Worm (Caenorhabditis elegans) whole organism, L4 larva: ENCODE results near the gene snx-1.

Source experiments
- F26F4.8 ChIP-seq: fragments of 200-800 bp; sonication (Bioruptor generic); conservative IDR thresholded peaks from 2 replicates; pipeline ENCODE4 v1.3.6; 2022; ENCODE audit warnings: missing genetic modification characterization, missing compliant biosample characterization
- F37D6.2 ChIP-seq: sonication (generic microtip); optimal IDR thresholded peaks from 2 replicates; lab custom pipeline; 2016; ENCODE audit warnings: mild to moderate bottlenecking, missing genetic modification characterization, missing compliant biosample characterization
- F49E8.2 ChIP-seq: sonication (generic microtip); optimal IDR thresholded peaks from 2 replicates; lab custom pipeline; 2016; ENCODE audit warnings: missing compliant biosample characterization, mild to moderate bottlenecking, missing genetic modification characterization, borderline replicate concordance
- T26A8.4 ChIP-seq: fragments of 200-800 bp; sonication (Bioruptor generic); IDR thresholded peaks from 2 replicates; pipeline ENCODE4 v1.3.6; 2022; ENCODE audit warnings: missing genetic modification characterization, missing compliant biosample characterization
- Y105C5A.15 ChIP-seq: fragments of 200-800 bp; sonication (Bioruptor generic); IDR thresholded peaks from 2 replicates; pipeline ENCODE4 v1.3.6; 2022; ENCODE audit warnings: missing genetic modification characterization, missing compliant biosample characterization
- Y48G9A.11 ChIP-seq: fragments of 200-800 bp; sonication (Bioruptor generic); IDR thresholded peaks from 2 replicates; pipeline ENCODE4 v1.3.6; 2022; ENCODE audit warnings: missing genetic modification reagents, missing genetic modification characterization, missing compliant biosample characterization
- Y75B8A.6 ChIP-seq: fragments of 200-800 bp; sonication (Bioruptor generic); IDR thresholded peaks from 2 replicates; pipeline ENCODE4 v1.3.6; 2022; ENCODE audit warnings: missing genetic modification reagents, missing genetic modification characterization, missing compliant biosample characterization
- ZK546.5 ChIP-seq, 2 experiments: sonication (generic microtip); optimal IDR thresholded peaks; 2 replicates each; lab custom pipeline; 2017; ENCODE audit warnings: missing biosample characterization in 2 of 2, missing genetic modification characterization in 2 of 2
- aha-1 ChIP-seq: fragments of 150-350 bp; peaks from one replicate; lab custom pipeline; 2014; ENCODE audit warnings: missing biosample characterization, missing genetic modification characterization
- arid-1 ChIP-seq: fragments of 200-800 bp; sonication (Bioruptor generic); conservative IDR thresholded peaks from 2 replicates; pipeline ENCODE4 v1.3.6; 2022; ENCODE audit warnings: missing genetic modification reagents, missing genetic modification characterization, missing compliant biosample characterization
- ceh-20 ChIP-seq: fragments of 200-800 bp; sonication (Bioruptor generic); IDR thresholded peaks from 2 replicates; pipeline ENCODE4 v1.3.6; 2022; ENCODE audit warnings: missing genetic modification reagents, missing genetic modification characterization, missing compliant biosample characterization
- ceh-44 ChIP-seq: fragments of 200-800 bp; sonication (Bioruptor generic); IDR thresholded peaks from 2 replicates; pipeline ENCODE4 v1.3.6; 2022; ENCODE audit warnings: missing genetic modification reagents, missing genetic modification characterization, missing compliant biosample characterization
- ces-1 ChIP-seq: fragments of 150-350 bp; sonication (generic microtip); optimal IDR thresholded peaks from 4 replicates; lab custom pipeline; 2014; ENCODE audit warnings: missing biosample characterization, missing genetic modification reagents, missing genetic modification characterization
- daf-16 ChIP-seq, 3 experiments: sonication (generic microtip); optimal IDR thresholded peaks; 2 replicates each; lab custom pipeline; 2016 to 2017; ENCODE audit warnings: missing genetic modification characterization in 3 of 3, missing genetic modification reagents in 3 of 3, mild to moderate bottlenecking in 2 of 3, missing compliant biosample characterization in 2 of 3, missing biosample characterization in 1 of 3, moderate library complexity in 1 of 3
- daf-8 ChIP-seq: fragments of 200-800 bp; sonication (Bioruptor generic); IDR thresholded peaks from 2 replicates; pipeline ENCODE4 v1.3.6; 2022; ENCODE audit warnings: missing genetic modification characterization, missing compliant biosample characterization
- dmd-6 ChIP-seq: fragments of 200-800 bp; sonication (Bioruptor generic); IDR thresholded peaks from 2 replicates; pipeline ENCODE4 v1.3.6; 2022; ENCODE audit warnings: missing genetic modification reagents, missing genetic modification characterization, missing compliant biosample characterization
- dmd-9 ChIP-seq: fragments of 200-800 bp; sonication (Bioruptor generic); IDR thresholded peaks from 2 replicates; pipeline ENCODE4 v1.3.6; 2022; ENCODE audit warnings: missing genetic modification reagents, missing genetic modification characterization, missing compliant biosample characterization
- dpl-1 ChIP-seq: fragments of 150-350 bp; optimal IDR thresholded peaks from 2 replicates; lab custom pipeline; 2014; ENCODE audit warnings: missing biosample characterization, missing genetic modification reagents, missing genetic modification characterization
- duxl-1 ChIP-seq: sonication (generic microtip); optimal IDR thresholded peaks from 2 replicates; lab custom pipeline; 2016; ENCODE audit warnings: mild to moderate bottlenecking, missing genetic modification characterization, moderate library complexity, missing compliant biosample characterization; ENCODE audit not compliant: poor library complexity
- dve-1 ChIP-seq: sonication (generic microtip); optimal IDR thresholded peaks from 2 replicates; lab custom pipeline; 2017; ENCODE audit warnings: antibody characterized with exemption, mild to moderate bottlenecking, missing genetic modification characterization, missing compliant biosample characterization; ENCODE audit not compliant: insufficient read depth
- egl-27 ChIP-seq: sonication (generic microtip); optimal IDR thresholded peaks from 3 replicates; lab custom pipeline; 2017; ENCODE audit warnings: missing biosample characterization, missing genetic modification reagents, missing genetic modification characterization
- egl-43 ChIP-seq: fragments of 200-800 bp; sonication (Bioruptor generic); IDR thresholded peaks from 2 replicates; pipeline ENCODE4 v1.3.6; 2022; ENCODE audit warnings: missing genetic modification reagents, missing genetic modification characterization, missing compliant biosample characterization
- fkh-10 ChIP-seq: fragments of 150-350 bp; optimal IDR thresholded peaks from 2 replicates; lab custom pipeline; 2014; ENCODE audit warnings: missing biosample characterization, missing genetic modification reagents, missing genetic modification characterization
- gei-8 ChIP-seq: fragments of 200-800 bp; sonication (Bioruptor generic); optimal IDR thresholded peaks from 2 replicates; lab custom pipeline; 2018; ENCODE audit warnings: mild to moderate bottlenecking, missing genetic modification characterization, missing compliant biosample characterization
- hif-1 ChIP-seq, 2 experiments: sonication (generic microtip); optimal IDR thresholded peaks; 2 replicates each; lab custom pipeline; 2016 to 2017; ENCODE audit warnings: missing compliant biosample characterization in 2 of 2, missing genetic modification characterization in 2 of 2, missing genetic modification reagents in 2 of 2, missing genotype in 2 of 2, mild to moderate bottlenecking in 1 of 2
- hlh-11 ChIP-seq: fragments of 200-800 bp; sonication (Bioruptor generic); optimal IDR thresholded peaks from 2 replicates; lab custom pipeline; 2018; ENCODE audit warnings: mild to moderate bottlenecking, missing genetic modification characterization, missing compliant biosample characterization
- hlh-30 ChIP-seq: sonication (generic microtip); optimal IDR thresholded peaks from 2 replicates; lab custom pipeline; 2017; ENCODE audit warnings: antibody characterized with exemption, mild to moderate bottlenecking, missing genetic modification characterization, missing compliant biosample characterization; ENCODE audit not compliant: insufficient read depth
- lin-1 ChIP-seq: fragments of 200-800 bp; sonication (Bioruptor generic); IDR thresholded peaks from 2 replicates; pipeline ENCODE4 v1.3.6; 2022; ENCODE audit warnings: missing genetic modification reagents, missing genetic modification characterization, missing compliant biosample characterization
- lin-13 ChIP-seq: fragments of 150-350 bp; optimal IDR thresholded peaks from 2 replicates; lab custom pipeline; 2014; ENCODE audit warnings: missing biosample characterization, missing genetic modification reagents, missing genetic modification characterization
- madf-9 ChIP-seq: fragments of 200-800 bp; sonication (Bioruptor generic); conservative IDR thresholded peaks from 2 replicates; pipeline ENCODE4 v1.3.6; 2022; ENCODE audit warnings: missing genetic modification reagents, missing genetic modification characterization, missing compliant biosample characterization
- mdl-1 ChIP-seq, 2 experiments: fragments of 150-350 bp in 1 of 2; sonication (generic microtip) in 1 of 2; optimal IDR thresholded peaks; 2 replicates each; lab custom pipeline; 2014 to 2017; ENCODE audit warnings: missing biosample characterization in 2 of 2, missing genetic modification characterization in 2 of 2
- nhr-10 ChIP-seq: fragments of 150-350 bp; optimal IDR thresholded peaks from 2 replicates; lab custom pipeline; 2014; ENCODE audit warnings: missing biosample characterization, missing genetic modification characterization
- nhr-102 ChIP-seq: sonication (generic microtip); optimal IDR thresholded peaks from 2 replicates; lab custom pipeline; 2016; ENCODE audit warnings: mild to moderate bottlenecking, missing genetic modification characterization, moderate library complexity, missing compliant biosample characterization
- nhr-11 ChIP-seq: fragments of 150-350 bp; optimal IDR thresholded peaks from 2 replicates; lab custom pipeline; 2014; ENCODE audit warnings: missing biosample characterization, missing genetic modification characterization
- nhr-28 ChIP-seq: fragments of 150-350 bp; optimal IDR thresholded peaks from 2 replicates; lab custom pipeline; 2014; ENCODE audit warnings: missing biosample characterization, missing genetic modification characterization
- nhr-42 ChIP-seq: fragments of 200-800 bp; sonication (Bioruptor generic); IDR thresholded peaks from 2 replicates; pipeline ENCODE4 v1.3.6; 2022; ENCODE audit warnings: missing genetic modification characterization, missing compliant biosample characterization
- nhr-48 ChIP-seq: sonication (generic microtip); optimal IDR thresholded peaks from 2 replicates; lab custom pipeline; 2016; ENCODE audit warnings: mild to moderate bottlenecking, missing genetic modification characterization, missing compliant biosample characterization
- nhr-6 ChIP-seq: fragments of 150-350 bp; optimal IDR thresholded peaks from 2 replicates; lab custom pipeline; 2014; ENCODE audit warnings: missing biosample characterization, missing genetic modification characterization
- nhr-77 ChIP-seq: fragments of 150-350 bp; optimal IDR thresholded peaks from 2 replicates; lab custom pipeline; 2014; ENCODE audit warnings: missing biosample characterization, missing genetic modification characterization
- pqm-1 ChIP-seq: sonication (generic microtip); optimal IDR thresholded peaks from 2 replicates; lab custom pipeline; 2017; ENCODE audit warnings: missing biosample characterization, missing genetic modification characterization
- sdz-12 ChIP-seq: fragments of 200-800 bp; sonication (Bioruptor generic); optimal IDR thresholded peaks from 2 replicates; lab custom pipeline; 2018; ENCODE audit warnings: mild to moderate bottlenecking, missing genetic modification characterization, missing compliant biosample characterization
- snpc-4 ChIP-seq: fragments of 150-350 bp; optimal IDR thresholded peaks from 2 replicates; lab custom pipeline; 2014; ENCODE audit warnings: missing biosample characterization, missing genetic modification characterization
- spr-3 ChIP-seq: fragments of 200-800 bp; sonication (Bioruptor generic); optimal IDR thresholded peaks from 2 replicates; lab custom pipeline; 2018; ENCODE audit warnings: mild to moderate bottlenecking, missing genetic modification characterization, missing compliant biosample characterization
- unc-62 ChIP-seq, 3 experiments: fragments of 150-350 bp in 1 of 3; sonication (generic microtip); optimal IDR thresholded peaks in 2 of 3; peaks in 1 of 3; 1 replicate in 1 of 3; 2 replicates in 2 of 3; lab custom pipeline; 2014 to 2017; ENCODE audit warnings: missing biosample characterization in 3 of 3, missing genetic modification characterization in 3 of 3, missing genetic modification reagents in 3 of 3, missing genotype in 1 of 3
- vab-7 ChIP-seq: fragments of 200-800 bp; sonication (Bioruptor generic); IDR thresholded peaks from 2 replicates; pipeline ENCODE4 v1.3.6; 2022; ENCODE audit warnings: missing genetic modification reagents, missing genetic modification characterization, missing compliant biosample characterization
- zfp-3 ChIP-seq: fragments of 200-800 bp; sonication (Bioruptor generic); conservative IDR thresholded peaks from 2 replicates; pipeline ENCODE4 v1.3.6; 2022; ENCODE audit warnings: missing genetic modification reagents, missing genetic modification characterization, missing compliant biosample characterization

The snx-1 gene

ce11 chrX:1126207-1126606 is 2.6 kb upstream of the snx-1 start:
- TF ChIP-seq duxl-1 (no peak), daf-8 (GFP tag; lab: Robert Waterston, UW) (no peak), egl-43 (GFP tag; lab: Robert Waterston, UW) (no peak), hif-1 (tag; optimal IDR thresholded peaks at IDR 0.05; lab: Kevin White, UChicago) (no peak), lin-1 (GFP tag; lab: Robert Waterston, UW) (no peak), nhr-6 (tag; lab: Kevin White, UChicago) (peak; percentile 61), pqm-1 (peak; percentile 11), ZK546.5 (tag; optimal IDR thresholded peaks at IDR 0.05; lab: Kevin White, UChicago) (no peak), zfp-3 (GFP tag; lab: Robert Waterston, UW) (no peak), nhr-11 (tag; lab: Kevin White, UChicago) (no peak), T26A8.4 (GFP tag; lab: Robert Waterston, UW) (no peak), daf-16 (GFP tag; optimal IDR thresholded peaks at IDR 0.05; lab: Kevin White, UChicago) (no peak), daf-16 (tag; optimal IDR thresholded peaks at IDR 0.05; lab: Kevin White, UChicago) (no peak), Y48G9A.11 (GFP tag; lab: Robert Waterston, UW) (no peak), F49E8.2 (tag; lab: Kevin White, UChicago) (no peak), aha-1 (tag; lab: Kevin White, UChicago) (peak; percentile 35), arid-1 (GFP tag; lab: Robert Waterston, UW) (no peak), sdz-12 (GFP tag; lab: Kevin White, UChicago) (no peak), ceh-44 (GFP tag; lab: Robert Waterston, UW) (no peak), mdl-1 (tag; optimal IDR thresholded peaks at IDR 0.05; lab: Kevin White, UChicago) (no peak), gei-8 (no peak), F26F4.8 (GFP tag; lab: Robert Waterston, UW) (no peak), dmd-6 (GFP tag; lab: Robert Waterston, UW) (peak; percentile 52), nhr-28 (tag; lab: Kevin White, UChicago) (peak; percentile 74), fkh-10 (GFP tag; lab: Kevin White, UChicago) (no peak), unc-62 (GFP tag; optimal IDR thresholded peaks at IDR 0.05 in 1 of 2; lab: Kevin White, UChicago) (no peak), unc-62 (tag; optimal IDR thresholded peaks at IDR 0.05; lab: Kevin White, UChicago) (no peak), egl-27 (tag; lab: Kevin White, UChicago) (no peak), Y75B8A.6 (GFP tag; lab: Robert Waterston, UW) (no peak)

ce11 chrX:1141617-1142016 is 12.8 kb downstream of the snx-1 start:
- TF ChIP-seq fkh-10 (GFP tag; lab: Kevin White, UChicago) (no peak), aha-1 (tag; lab: Kevin White, UChicago) (peak; percentile 83), Y105C5A.15 (GFP tag; lab: Robert Waterston, UW) (0 out of 2 replicates have a peak, but pooled peaks have one; percentile 52), vab-7 (no peak), nhr-48 (tag; lab: Kevin White, UChicago) (no peak)

- no peak for TF ChIP-seq spr-3 (GFP tag; lab: Kevin White, UChicago)
- no peak for TF ChIP-seq nhr-77 (tag; lab: Kevin White, UChicago)
- no peak for TF ChIP-seq duxl-1
- no peak for TF ChIP-seq nhr-42 (GFP tag; lab: Robert Waterston, UW)
- TF ChIP-seq lin-13 (GFP tag; lab: Kevin White, UChicago), result no peak
- peak; percentile 16 for TF ChIP-seq dve-1
- peak; percentile 27 for TF ChIP-seq hlh-11 (tag; lab: Kevin White, UChicago)
- no peak for TF ChIP-seq sdz-12 (GFP tag; lab: Kevin White, UChicago)
- TF ChIP-seq nhr-10 (tag; lab: Kevin White, UChicago), result no peak
- TF ChIP-seq ceh-20 (GFP tag; lab: Robert Waterston, UW), result no peak
- no peak for TF ChIP-seq dpl-1
- TF ChIP-seq daf-8 (GFP tag; lab: Robert Waterston, UW), result no peak
- no peak for TF ChIP-seq nhr-48 (tag; lab: Kevin White, UChicago)
- TF ChIP-seq hlh-30 (tag; lab: Kevin White, UChicago), result no peak
- TF ChIP-seq Y75B8A.6 (GFP tag; lab: Robert Waterston, UW), result no peak
- TF ChIP-seq snpc-4 (tag; lab: Kevin White, UChicago), result no peak
- TF ChIP-seq Y48G9A.11 (GFP tag; lab: Robert Waterston, UW), result no peak
- TF ChIP-seq nhr-102 (tag; lab: Kevin White, UChicago), result no peak
- TF ChIP-seq madf-9, result no peak
- no peak for TF ChIP-seq ces-1
- no peak for TF ChIP-seq dmd-9 (GFP tag; lab: Robert Waterston, UW)
- TF ChIP-seq nhr-28 (tag; lab: Kevin White, UChicago), result peak; percentile 40
- no peak for TF ChIP-seq daf-16 (GFP tag; optimal IDR thresholded peaks at IDR 0.05; lab: Kevin White, UChicago)
- peak; percentile 29 for TF ChIP-seq daf-16 (tag; optimal IDR thresholded peaks at IDR 0.05; lab: Kevin White, UChicago)
- TF ChIP-seq F37D6.2, result no peak
Measured at ce11 chrX:1147394-1147793, 18.6 kb downstream of the snx-1 start.
